Worm (Caenorhabditis elegans) whole organism, L1 larva: ENCODE data around the gene F20C5.11.

Source experiments
- C04F5.9 ChIP-seq: sonication (generic microtip); optimal IDR thresholded peaks from 2 replicates; lab custom pipeline; 2016; ENCODE audit warnings: missing genetic modification characterization, missing compliant biosample characterization
- jun-1 ChIP-seq: fragments of 150-350 bp; optimal IDR thresholded peaks from 2 replicates; lab custom pipeline; 2014; ENCODE audit warnings: missing biosample characterization, missing genetic modification reagents, missing genetic modification characterization
- lin-35 ChIP-seq, 2 experiments: fragments of 150-350 bp; optimal IDR thresholded peaks; 2 replicates each; lab custom pipeline; 2014; ENCODE audit warnings: missing biosample characterization in 2 of 2, missing genetic modification characterization in 2 of 2, missing genetic modification reagents in 2 of 2
- lin-39 ChIP-seq: fragments of 150-350 bp; optimal IDR thresholded peaks from 2 replicates; lab custom pipeline; 2014; ENCODE audit warnings: missing biosample characterization, missing genetic modification reagents, missing genetic modification characterization
- nhr-11 ChIP-seq: fragments of 150-350 bp; optimal IDR thresholded peaks from 2 replicates; lab custom pipeline; 2014; ENCODE audit warnings: missing biosample characterization, missing genetic modification characterization
- nhr-76 ChIP-seq: sonication (generic microtip); optimal IDR thresholded peaks from 2 replicates; lab custom pipeline; 2017; ENCODE audit warnings: missing biosample characterization, missing genetic modification characterization
- skn-1 ChIP-seq: fragments of 150-350 bp; optimal IDR thresholded peaks from 2 replicates; lab custom pipeline; 2014; ENCODE audit warnings: missing biosample characterization, missing genetic modification characterization
- sptf-1 ChIP-seq: fragments of 150-350 bp; optimal IDR thresholded peaks from 2 replicates; lab custom pipeline; 2014; ENCODE audit warnings: missing biosample characterization, missing genetic modification characterization
- unc-30 ChIP-seq: sonication (generic microtip); optimal IDR thresholded peaks from 2 replicates; lab custom pipeline; 2017; ENCODE audit warnings: missing biosample characterization, missing genetic modification characterization
- unc-62 ChIP-seq: fragments of 150-350 bp; optimal IDR thresholded peaks from 2 replicates; lab custom pipeline; 2014; ENCODE audit warnings: missing biosample characterization, missing genetic modification reagents, missing genetic modification characterization
- vab-15 ChIP-seq: sonication (generic microtip); optimal IDR thresholded peaks from 2 replicates; lab custom pipeline; 2017; ENCODE audit warnings: missing genotype, mild to moderate bottlenecking, missing genetic modification characterization, missing compliant biosample characterization
- zip-4 ChIP-seq: fragments of 200-800 bp; sonication (Bioruptor generic); optimal IDR thresholded peaks from 2 replicates; lab custom pipeline; 2018; ENCODE audit warnings: mild to moderate bottlenecking, missing genetic modification characterization, moderate library complexity, missing compliant biosample characterization
- ztf-4 ChIP-seq: fragments of 150-350 bp; optimal IDR thresholded peaks from 2 replicates; lab custom pipeline; 2014; ENCODE audit warnings: missing biosample characterization, missing genetic modification characterization

DNA sequence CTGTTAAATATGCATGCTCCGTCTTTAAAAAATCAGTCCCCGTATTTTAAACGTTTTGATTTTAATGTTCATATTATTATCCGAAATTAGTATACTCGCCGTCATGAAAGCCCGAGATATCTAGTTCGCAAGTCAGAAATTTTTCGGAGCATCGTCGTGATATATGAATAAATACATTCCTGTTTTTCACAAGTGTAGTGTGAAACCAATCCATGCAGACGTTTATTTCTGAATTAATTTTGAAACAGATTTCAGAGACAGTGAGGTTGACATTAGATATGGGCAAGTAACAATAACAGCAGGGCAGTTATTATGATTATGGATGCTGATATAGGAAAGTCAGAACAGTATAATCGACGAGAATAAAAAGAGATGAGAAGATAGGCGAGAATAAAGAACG lies 9.3 kb downstream of the F20C5.11 start:
- TF ChIP-seq sptf-1 (tag; lab: Kevin White, UChicago) = no peak
- TF ChIP-seq ztf-4 (tag; lab: Kevin White, UChicago) = no peak
- no peak for TF ChIP-seq unc-62 (GFP tag; lab: Kevin White, UChicago)
- TF ChIP-seq lin-39 (tag; lab: Kevin White, UChicago) = no peak
- no peak for TF ChIP-seq zip-4
- TF ChIP-seq skn-1 (tag; lab: Kevin White, UChicago) = no peak
- TF ChIP-seq nhr-11 (tag; lab: Kevin White, UChicago) = no peak
- TF ChIP-seq C04F5.9 (tag; lab: Kevin White, UChicago) = no peak
- TF ChIP-seq nhr-76 = no peak
- no peak for TF ChIP-seq lin-35 (GFP tag; optimal IDR thresholded peaks at IDR 0.05; lab: Kevin White, UChicago)
- TF ChIP-seq jun-1 (tag; lab: Kevin White, UChicago) = no peak
- TF ChIP-seq vab-15 (tag; lab: Kevin White, UChicago) = no peak
- no peak for TF ChIP-seq unc-30 (tag; lab: Kevin White, UChicago)
